Worm (Caenorhabditis elegans) whole organism, L4/young adult: ENCODE measurements around the gene M04B2.2.

Experiments
- W03F9.2 ChIP-seq: fragments of 150-350 bp; optimal IDR thresholded peaks from 2 replicates; lab custom pipeline; 2014; ENCODE audit warnings: missing biosample characterization, missing genetic modification characterization
- dao-5 ChIP-seq: sonication (generic microtip); optimal IDR thresholded peaks from 2 replicates; lab custom pipeline; 2016; ENCODE audit warnings: missing genotype, missing genetic modification characterization, moderate library complexity, missing compliant biosample characterization
- him-1 ChIP-seq: sonication (generic microtip); optimal IDR thresholded peaks from 2 replicates; lab custom pipeline; 2016; ENCODE audit warnings: missing genotype, missing genetic modification reagents, missing genetic modification characterization, missing compliant biosample characterization

Gene M04B2.2

ce11 chrIV:11503654-11504053 is 24.2 kb upstream of the M04B2.2 start:
- no peak for TF ChIP-seq dao-5 (tag; lab: Kevin White, UChicago)
- no peak for TF ChIP-seq him-1 (tag; lab: Kevin White, UChicago)
- TF ChIP-seq W03F9.2 (tag; lab: Kevin White, UChicago), result no peak

DNA sequence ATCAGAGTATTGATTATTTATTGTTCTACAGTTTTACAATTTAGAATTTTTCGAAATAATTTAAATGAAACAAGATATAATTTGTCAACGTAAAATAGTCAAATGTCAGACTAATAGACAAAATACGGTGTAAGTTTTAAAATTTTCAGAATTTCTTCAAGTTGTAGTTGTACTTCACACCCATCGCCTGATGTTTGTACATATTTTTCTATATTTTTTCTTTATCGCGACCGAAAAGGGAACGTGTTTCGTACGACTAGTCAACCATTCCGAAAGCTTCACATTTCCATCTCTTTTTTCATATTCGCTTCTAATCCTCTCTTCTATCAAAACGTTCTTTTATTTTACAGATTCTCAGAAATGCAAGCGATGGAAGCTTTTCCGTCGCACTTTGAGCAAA is 23.4 kb upstream of the M04B2.2 start, which contains the start of gene twk-25:
twk-25 (plus strand) TSS at position 301 of the 400 bp plus-strand sequence.
- TF ChIP-seq dao-5 (tag; lab: Kevin White, UChicago), result no peak
- TF ChIP-seq him-1 (tag; lab: Kevin White, UChicago), result no peak
- no peak for TF ChIP-seq W03F9.2 (tag; lab: Kevin White, UChicago)

DNA sequence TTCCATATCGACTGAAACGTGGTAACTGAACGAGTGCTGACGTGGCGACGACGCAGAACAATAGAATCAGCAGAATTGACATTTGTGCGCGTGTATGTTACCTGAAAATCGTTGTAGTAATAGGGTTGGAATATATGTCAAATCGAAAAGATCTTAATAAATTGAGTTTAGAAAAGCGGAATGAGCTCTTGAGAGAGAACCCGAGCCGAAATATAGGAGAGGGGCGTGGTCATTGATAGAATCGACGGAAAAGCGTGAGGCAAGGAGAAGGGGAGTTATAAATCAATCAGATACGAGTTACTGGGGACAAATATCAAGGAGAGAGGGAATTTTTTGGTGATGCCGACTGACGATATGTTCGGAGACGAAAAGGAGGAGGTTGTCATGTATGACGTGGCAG is 17.2 kb upstream of the M04B2.2 start, which contains the start of gene M04B2.6:
M04B2.6 (minus strand) TSS at position 101 of the 400 bp plus-strand sequence.
- TF ChIP-seq him-1 (tag; lab: Kevin White, UChicago), result no peak
- no peak for TF ChIP-seq dao-5 (tag; lab: Kevin White, UChicago)
- TF ChIP-seq W03F9.2 (tag; lab: Kevin White, UChicago), result no peak

ce11 chrIV:11520960-11521359 is 6.9 kb upstream of the M04B2.2 start, which contains the start of the genes M04B2.4 and gfl-1:
Gene M04B2.4, minus strand, starts transcription at chrIV:11521031.
Gene gfl-1, plus strand, starts transcription at chrIV:11521290.
- TF ChIP-seq dao-5 (tag; lab: Kevin White, UChicago) (no peak), him-1 (tag; lab: Kevin White, UChicago) (no peak), W03F9.2 (tag; lab: Kevin White, UChicago) (no peak)

DNA sequence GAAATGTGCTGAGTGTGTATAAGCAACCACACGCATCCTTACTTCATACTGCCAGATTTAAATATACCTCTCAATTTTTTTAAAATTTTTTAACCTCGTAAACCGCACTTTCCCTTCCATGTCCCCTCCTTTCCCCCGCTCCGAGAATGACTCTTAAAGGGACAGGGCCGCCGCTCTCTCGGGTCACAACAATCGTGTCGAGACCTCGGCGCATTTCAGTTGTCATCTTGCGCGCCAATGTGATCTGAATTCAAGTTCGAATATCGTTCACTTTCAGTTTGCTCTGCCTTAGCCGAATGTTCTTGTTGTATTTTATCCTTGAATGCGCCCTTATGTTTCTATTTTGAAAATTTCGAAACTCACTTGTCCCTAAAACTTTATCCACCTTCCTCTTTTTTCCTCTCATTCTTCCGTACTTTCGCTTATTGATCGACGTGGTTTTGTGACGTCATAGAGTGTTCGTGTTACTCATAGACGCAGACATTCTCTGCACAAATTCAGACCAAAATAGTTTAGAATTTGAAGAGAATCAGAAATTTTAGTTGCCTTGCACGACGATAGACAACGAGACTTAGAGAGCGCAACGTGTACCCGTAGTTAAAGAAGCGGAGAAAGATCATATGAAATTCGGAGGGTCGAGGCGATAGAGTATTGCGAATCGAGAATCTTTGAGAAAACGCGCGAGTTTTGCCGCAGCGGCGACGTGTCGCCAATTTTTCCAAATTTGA is 5.5 kb upstream of the M04B2.2 start:
- TF ChIP-seq dao-5 (tag; lab: Kevin White, UChicago) (no peak), W03F9.2 (tag; lab: Kevin White, UChicago) (peak; percentile 22)

- no peak for TF ChIP-seq him-1 (tag; lab: Kevin White, UChicago)
- TF ChIP-seq dao-5 (tag; lab: Kevin White, UChicago), result no peak
- TF ChIP-seq W03F9.2 (tag; lab: Kevin White, UChicago), result no peak
Measured at ce11 chrIV:11523685-11524084, 4.2 kb upstream of the M04B2.2 start.

- TF ChIP-seq dao-5 (tag; lab: Kevin White, UChicago), result no peak
- TF ChIP-seq him-1 (tag; lab: Kevin White, UChicago), result peak; percentile 50
- peak; percentile 24 for TF ChIP-seq W03F9.2 (tag; lab: Kevin White, UChicago)
Measured at ce11 chrIV:11524241-11524692, 3.6 kb upstream of the M04B2.2 start, which contains the start of gene mep-1. Gene mep-1, plus strand, starts transcription at chrIV:11524642.

ce11 chrIV:11526189-11526588 is 1.7 kb upstream of the M04B2.2 start:
- TF ChIP-seq W03F9.2 (tag; lab: Kevin White, UChicago) (no peak), him-1 (tag; lab: Kevin White, UChicago) (no peak), dao-5 (tag; lab: Kevin White, UChicago) (no peak)

- TF ChIP-seq W03F9.2 (tag; lab: Kevin White, UChicago) (no peak), him-1 (tag; lab: Kevin White, UChicago) (no peak), dao-5 (tag; lab: Kevin White, UChicago) (no peak)
Measured at ce11 chrIV:11548671-11549070, 20.8 kb downstream of the M04B2.2 start, which contains the start of gene M04B2.7. Gene M04B2.7, minus strand, starts transcription at chrIV:11548771.

ce11 chrIV:11549694-11550093 is 21.8 kb downstream of the M04B2.2 start:
- TF ChIP-seq dao-5 (tag; lab: Kevin White, UChicago) (peak; percentile 63), W03F9.2 (tag; lab: Kevin White, UChicago) (peak; percentile 69), him-1 (tag; lab: Kevin White, UChicago) (peak; percentile 65)

DNA sequence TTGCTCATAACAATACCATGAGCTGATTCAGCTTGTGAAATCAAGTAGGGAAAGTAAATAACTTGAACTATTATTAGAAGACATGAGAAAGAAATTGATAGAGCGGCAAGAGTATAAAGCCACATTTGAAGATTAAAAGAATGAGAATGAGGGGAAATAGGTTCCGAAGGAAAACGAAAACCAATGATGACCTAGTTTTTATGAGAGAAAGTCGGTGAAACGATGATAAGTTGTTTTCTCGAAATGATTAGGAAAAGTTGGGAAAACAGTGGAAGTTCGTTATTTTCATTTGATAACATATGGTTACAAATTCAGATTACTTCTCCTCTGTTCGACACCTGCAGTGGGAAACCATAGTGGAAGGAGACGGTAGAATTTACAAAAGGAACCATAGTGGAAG is 24.0 kb downstream of the M04B2.2 start, which contains the start of gene col-128:
col-128 (minus strand) TSS at position 148 of the 400 bp plus-strand sequence.
- no peak for TF ChIP-seq W03F9.2 (tag; lab: Kevin White, UChicago)
- no peak for TF ChIP-seq dao-5 (tag; lab: Kevin White, UChicago)
- no peak for TF ChIP-seq him-1 (tag; lab: Kevin White, UChicago)

- no peak for TF ChIP-seq him-1 (tag; lab: Kevin White, UChicago)
- no peak for TF ChIP-seq dao-5 (tag; lab: Kevin White, UChicago)
- no peak for TF ChIP-seq W03F9.2 (tag; lab: Kevin White, UChicago)
Measured at ce11 chrIV:11561677-11562076, 33.8 kb downstream of the M04B2.2 start, which contains the start of gene F12F6.7. Gene F12F6.7, minus strand, starts transcription at chrIV:11561833.

DNA sequence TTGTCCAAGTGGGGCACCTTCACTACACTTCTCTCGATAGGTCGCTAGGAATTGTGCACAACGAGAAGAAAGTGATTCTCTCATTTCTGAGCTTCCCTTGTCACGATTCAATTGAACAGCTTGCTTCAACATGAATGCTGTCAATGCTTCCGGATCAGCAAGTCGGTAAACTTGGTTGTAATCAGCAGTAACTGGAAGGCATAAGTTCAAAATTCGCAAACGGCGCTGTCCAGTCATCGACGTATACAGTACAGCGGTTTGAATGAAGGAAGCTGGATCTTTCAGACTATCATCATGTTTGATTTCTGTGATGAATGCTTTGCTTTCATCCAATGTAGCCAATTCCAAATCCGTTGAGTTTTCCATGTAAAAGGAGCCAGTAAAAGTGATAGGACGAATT is 35.2 kb downstream of the M04B2.2 start:
- TF ChIP-seq dao-5 (tag; lab: Kevin White, UChicago), result no peak
- TF ChIP-seq W03F9.2 (tag; lab: Kevin White, UChicago), result no peak
- TF ChIP-seq him-1 (tag; lab: Kevin White, UChicago), result no peak
